Worm (Caenorhabditis elegans) whole organism, mixed stage, embryonic: ENCODE data around the gene fkb-1.

ENCODE experiments used
- M03D4.4 ChIP-seq: sonication (generic microtip); optimal IDR thresholded peaks from 2 replicates; lab custom pipeline; 2017; ENCODE audit warnings: mild to moderate bottlenecking, missing genetic modification characterization, missing compliant biosample characterization
- blmp-1 ChIP-seq: fragments of 150-350 bp; optimal IDR thresholded peaks from 2 replicates; lab custom pipeline; 2014; ENCODE audit warnings: missing biosample characterization, missing genetic modification characterization
- ceh-39 ChIP-seq: fragments of 150-350 bp; optimal IDR thresholded peaks from 2 replicates; lab custom pipeline; 2014; ENCODE audit warnings: missing biosample characterization, missing genetic modification characterization
- ceh-43 ChIP-seq: fragments of 200-800 bp; sonication (Bioruptor generic); optimal IDR thresholded peaks from 2 replicates; lab custom pipeline; 2018; ENCODE audit warnings: mild to moderate bottlenecking, missing genetic modification characterization, moderate library complexity, missing compliant biosample characterization
- ceh-83 ChIP-seq: fragments of 200-800 bp; sonication (Bioruptor generic); optimal IDR thresholded peaks from 2 replicates; lab custom pipeline; 2018; ENCODE audit warnings: mild to moderate bottlenecking, missing genetic modification characterization, missing compliant biosample characterization
- ces-1 ChIP-seq: fragments of 150-350 bp; optimal IDR thresholded peaks from 2 replicates; lab custom pipeline; 2014; ENCODE audit warnings: missing biosample characterization, missing genetic modification reagents, missing genetic modification characterization
- cnd-1 ChIP-seq: fragments of 200-800 bp; sonication (Bioruptor generic); optimal IDR thresholded peaks from 2 replicates; lab custom pipeline; 2018; ENCODE audit warnings: mild to moderate bottlenecking, missing genetic modification characterization, missing compliant biosample characterization
- drap-1 ChIP-seq: fragments of 200-800 bp; sonication (Bioruptor generic); optimal IDR thresholded peaks from 3 replicates; lab custom pipeline; 2018; ENCODE audit warnings: mild to moderate bottlenecking, missing genetic modification characterization, missing compliant biosample characterization
- elt-1 ChIP-seq: sonication (generic microtip); optimal IDR thresholded peaks from 2 replicates; lab custom pipeline; 2017; ENCODE audit warnings: missing genetic modification characterization, mild to moderate bottlenecking, missing compliant biosample characterization, antibody characterized with exemption, moderate library complexity, borderline replicate concordance; ENCODE audit not compliant: insufficient read depth
- elt-3 ChIP-seq: fragments of 150-350 bp; optimal IDR thresholded peaks from 2 replicates; lab custom pipeline; 2014; ENCODE audit warnings: missing biosample characterization, missing genetic modification characterization
- flh-1 ChIP-seq: fragments of 200-800 bp; sonication (Bioruptor generic); optimal IDR thresholded peaks from 2 replicates; lab custom pipeline; 2018; ENCODE audit warnings: mild to moderate bottlenecking, missing genetic modification characterization, moderate library complexity, missing compliant biosample characterization
- ham-2 ChIP-seq: fragments of 200-800 bp; sonication (Bioruptor generic); optimal IDR thresholded peaks from 2 replicates; lab custom pipeline; 2018; ENCODE audit warnings: mild to moderate bottlenecking, missing genetic modification characterization, missing compliant biosample characterization
- hlh-1 ChIP-seq: fragments of 150-350 bp; optimal IDR thresholded peaks from 2 replicates; lab custom pipeline; 2014; ENCODE audit warnings: missing biosample characterization, missing genetic modification reagents, missing genetic modification characterization
- lin-32 ChIP-seq: fragments of 200-800 bp; sonication (Bioruptor generic); optimal IDR thresholded peaks from 2 replicates; lab custom pipeline; 2018; ENCODE audit warnings: mild to moderate bottlenecking, missing genetic modification characterization, missing compliant biosample characterization
- lsy-2 ChIP-seq: fragments of 150-350 bp; optimal IDR thresholded peaks from 2 replicates; lab custom pipeline; 2014; ENCODE audit warnings: missing biosample characterization, missing genetic modification characterization
- mab-5 ChIP-seq: fragments of 150-350 bp; optimal IDR thresholded peaks from 2 replicates; lab custom pipeline; 2014; ENCODE audit warnings: missing biosample characterization, missing genetic modification characterization
- mep-1 ChIP-seq: fragments of 150-350 bp; optimal IDR thresholded peaks from 2 replicates; lab custom pipeline; 2017; ENCODE audit warnings: missing biosample characterization, missing genetic modification reagents, missing genetic modification characterization, inconsistent platforms
- mls-2 ChIP-seq: sonication (generic microtip); optimal IDR thresholded peaks from 2 replicates; lab custom pipeline; 2016; ENCODE audit warnings: mild to moderate bottlenecking, missing genetic modification characterization, moderate library complexity, missing compliant biosample characterization
- nhr-12 ChIP-seq: fragments of 150-350 bp; optimal IDR thresholded peaks from 2 replicates; lab custom pipeline; 2014; ENCODE audit warnings: missing biosample characterization, missing genetic modification characterization
- nhr-2 ChIP-seq: fragments of 150-350 bp; optimal IDR thresholded peaks from 2 replicates; lab custom pipeline; 2014; ENCODE audit warnings: missing biosample characterization, missing genetic modification characterization
- nhr-237 ChIP-seq: fragments of 150-350 bp; optimal IDR thresholded peaks from 2 replicates; lab custom pipeline; 2014; ENCODE audit warnings: missing biosample characterization, missing genetic modification characterization
- nhr-28 ChIP-seq: fragments of 150-350 bp; optimal IDR thresholded peaks from 2 replicates; lab custom pipeline; 2014; ENCODE audit warnings: missing biosample characterization, missing genetic modification characterization
- nhr-76 ChIP-seq: sonication (generic microtip); optimal IDR thresholded peaks from 2 replicates; lab custom pipeline; 2017; ENCODE audit warnings: missing biosample characterization, missing genetic modification characterization
- pha-4 ChIP-seq: fragments of 150-350 bp; optimal IDR thresholded peaks from 2 replicates; lab custom pipeline; 2018; ENCODE audit warnings: missing biosample characterization, missing genetic modification reagents, missing genetic modification characterization
- snpc-4 ChIP-seq: fragments of 150-350 bp; optimal IDR thresholded peaks from 2 replicates; lab custom pipeline; 2014; ENCODE audit warnings: missing biosample characterization, missing genetic modification characterization
- sptf-1 ChIP-seq: sonication (generic microtip); optimal IDR thresholded peaks from 2 replicates; lab custom pipeline; 2017; ENCODE audit warnings: mild to moderate bottlenecking, missing genetic modification characterization, moderate library complexity, missing compliant biosample characterization
- tbx-8 ChIP-seq: fragments of 200-800 bp; sonication (Bioruptor generic); optimal IDR thresholded peaks from 2 replicates; lab custom pipeline; 2018; ENCODE audit warnings: mild to moderate bottlenecking, missing genetic modification characterization, moderate library complexity, missing compliant biosample characterization
- unc-120 ChIP-seq: sonication (generic microtip); optimal IDR thresholded peaks from 2 replicates; lab custom pipeline; 2017; ENCODE audit warnings: missing genetic modification characterization, missing compliant biosample characterization; ENCODE audit not compliant: poor library complexity, severe bottlenecking
- unc-39 ChIP-seq: fragments of 150-350 bp; optimal IDR thresholded peaks from 2 replicates; lab custom pipeline; 2014; ENCODE audit warnings: missing biosample characterization, missing genetic modification characterization
- zip-8 ChIP-seq: fragments of 150-350 bp; optimal IDR thresholded peaks from 2 replicates; lab custom pipeline; 2014; ENCODE audit warnings: missing biosample characterization, missing genetic modification characterization
- ztf-11 ChIP-seq: fragments of 150-350 bp; optimal IDR thresholded peaks from 2 replicates; lab custom pipeline; 2014; ENCODE audit warnings: missing biosample characterization, missing genetic modification characterization

Gene fkb-1

ce11 chrIV:11030893-11031292, 5.5 kb upstream of the fkb-1 start, which contains the start of gene hrg-4:
Gene hrg-4 (minus strand): TSS chrIV:11030993.
- TF ChIP-seq tbx-8 (GFP tag; lab: Kevin White, UChicago) (no peak), mls-2 (tag; lab: Kevin White, UChicago) (no peak), ztf-11 (tag; lab: Kevin White, UChicago) (no peak), unc-120 (tag; lab: Kevin White, UChicago) (no peak), nhr-28 (tag; lab: Kevin White, UChicago) (no peak), lin-32 (GFP tag; lab: Kevin White, UChicago) (no peak), flh-1 (GFP tag; lab: Kevin White, UChicago) (no peak), cnd-1 (tag; lab: Kevin White, UChicago) (no peak), ceh-83 (GFP tag; lab: Kevin White, UChicago) (no peak), elt-1 (no peak), ces-1 (no peak), zip-8 (tag; lab: Kevin White, UChicago) (no peak), unc-39 (no peak), blmp-1 (tag; lab: Kevin White, UChicago) (no peak)
- TF ChIP-seq, all 35 proteins: peak for 0

- TF ChIP-seq nhr-2 (tag; lab: Kevin White, UChicago) = no peak
Observed at ce11 chrIV:11031640-11032039, 4.7 kb upstream of the fkb-1 start.

- TF ChIP-seq M03D4.4 (tag; lab: Kevin White, UChicago) (no peak), ztf-11 (tag; lab: Kevin White, UChicago) (no peak), pha-4 (tag; lab: Kevin White, UChicago) (no peak), drap-1 (GFP tag; lab: Kevin White, UChicago) (no peak), elt-3 (tag; lab: Kevin White, UChicago) (no peak), nhr-2 (tag; lab: Kevin White, UChicago) (no peak)
Observed at ce11 chrIV:11032288-11032687, 4.1 kb upstream of the fkb-1 start, which contains the start of gene hrg-6. Gene hrg-6 (plus strand): TSS chrIV:11032588.

ce11 chrIV:11037118-11037719, 837 bp downstream of the fkb-1 start:
- TF ChIP-seq elt-3 (tag; lab: Kevin White, UChicago) = no peak
- TF ChIP-seq ces-1 = peak; percentile 40

- TF ChIP-seq mls-2 (tag; lab: Kevin White, UChicago) = no peak
- no peak for TF ChIP-seq blmp-1 (tag; lab: Kevin White, UChicago)
- no peak for TF ChIP-seq ces-1
- TF ChIP-seq unc-120 (tag; lab: Kevin White, UChicago) = no peak
- TF ChIP-seq tbx-8 (GFP tag; lab: Kevin White, UChicago) = no peak
- TF ChIP-seq nhr-2 (tag; lab: Kevin White, UChicago) = no peak
- no peak for TF ChIP-seq flh-1 (GFP tag; lab: Kevin White, UChicago)
- no peak for TF ChIP-seq nhr-28 (tag; lab: Kevin White, UChicago)
- TF ChIP-seq mep-1 = no peak
- no peak for TF ChIP-seq lsy-2 (tag; lab: Kevin White, UChicago)
- TF ChIP-seq sptf-1 (tag; lab: Kevin White, UChicago) = no peak
- no peak for TF ChIP-seq snpc-4 (tag; lab: Kevin White, UChicago)
- TF ChIP-seq ceh-43 (GFP tag; lab: Kevin White, UChicago) = no peak
- no peak for TF ChIP-seq ceh-39 (tag; lab: Kevin White, UChicago)
- no peak for TF ChIP-seq nhr-12
- TF ChIP-seq zip-8 (tag; lab: Kevin White, UChicago) = no peak
- no peak for TF ChIP-seq hlh-1
- TF ChIP-seq nhr-237 (tag; lab: Kevin White, UChicago) = no peak
- TF ChIP-seq cnd-1 (tag; lab: Kevin White, UChicago) = no peak
- no peak for TF ChIP-seq mab-5
Observed at ce11 chrIV:11038218-11038617, 1.8 kb downstream of the fkb-1 start.

- TF ChIP-seq zip-8 (tag; lab: Kevin White, UChicago) (no peak), nhr-76 (tag; lab: Kevin White, UChicago) (no peak), nhr-237 (tag; lab: Kevin White, UChicago) (no peak), mls-2 (tag; lab: Kevin White, UChicago) (no peak), snpc-4 (tag; lab: Kevin White, UChicago) (no peak), unc-120 (tag; lab: Kevin White, UChicago) (no peak), lin-32 (GFP tag; lab: Kevin White, UChicago) (no peak), lsy-2 (tag; lab: Kevin White, UChicago) (no peak), ces-1 (no peak), nhr-2 (tag; lab: Kevin White, UChicago) (no peak), ham-2 (no peak)
- TF ChIP-seq, all 35 proteins: peak for 0
Observed at ce11 chrIV:11038618-11038664, 2.1 kb downstream of the fkb-1 start, which contains the start of gene kdin-1. Gene kdin-1 (plus strand): TSS chrIV:11038655.
